Worm (Caenorhabditis elegans) whole organism, L4/young adult: ENCODE data around the gene Y54G2A.49.

Experiments used
- W03F9.2 ChIP-seq: fragments of 150-350 bp; optimal IDR thresholded peaks from 2 replicates; lab custom pipeline; 2014; ENCODE audit warnings: missing biosample characterization, missing genetic modification characterization
- dao-5 ChIP-seq: sonication (generic microtip); optimal IDR thresholded peaks from 2 replicates; lab custom pipeline; 2016; ENCODE audit warnings: missing genotype, missing genetic modification characterization, moderate library complexity, missing compliant biosample characterization
- him-1 ChIP-seq: sonication (generic microtip); optimal IDR thresholded peaks from 2 replicates; lab custom pipeline; 2016; ENCODE audit warnings: missing genotype, missing genetic modification reagents, missing genetic modification characterization, missing compliant biosample characterization

- TF ChIP-seq dao-5: no peak
- TF ChIP-seq him-1: no peak
- TF ChIP-seq W03F9.2 (tag; lab: Kevin White, UChicago): no peak
Measured at ce11 chrIV:2855056-2855752, 2.1 kb upstream of the Y54G2A.49 start.
